Worm (Caenorhabditis elegans): ENCODE measurements around the gene C52A11.3.

Gene C52A11.3

DNA sequence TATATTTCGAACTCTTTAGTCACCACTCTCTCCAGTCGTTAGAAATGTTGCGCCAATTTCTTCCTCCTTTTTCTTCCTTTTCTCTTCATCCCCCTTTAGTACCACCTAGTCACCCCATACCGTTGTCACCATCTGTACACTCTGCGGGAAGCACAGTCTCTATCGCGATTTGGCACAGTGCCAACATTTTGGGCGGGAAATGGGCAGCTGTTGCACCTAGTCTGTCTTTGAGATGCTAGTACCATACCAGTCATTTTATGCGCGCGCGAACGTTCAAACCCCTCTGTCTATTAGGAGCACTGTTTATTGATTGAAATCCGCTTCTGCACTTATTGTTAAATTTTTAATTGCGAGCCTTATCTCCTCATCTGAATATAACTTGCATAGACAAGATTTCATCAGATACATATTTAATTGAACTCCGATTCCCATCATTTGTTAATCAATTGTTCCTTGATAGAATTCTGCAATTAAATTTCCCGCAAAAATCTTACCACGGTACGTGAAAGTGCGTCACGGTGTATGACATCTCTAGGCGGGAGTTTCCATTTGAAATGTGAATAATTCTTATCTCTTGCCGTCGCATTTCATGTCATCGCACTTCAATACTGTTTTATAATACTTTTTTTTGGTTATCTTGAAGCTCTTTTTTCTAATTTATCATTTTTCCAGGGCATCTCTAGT is 47.8 kb downstream of the C52A11.3 start, which contains the start of gene cdl-1:
cdl-1 (plus strand) TSS at position 673 of the 684 bp plus-strand sequence.
- TF ChIP-seq ref-2 (tag; optimal IDR thresholded peaks at IDR 0.05) (peak; percentile 47), tbx-2 (tag; optimal IDR thresholded peaks at IDR 0.05) (no peak), npax-4 (tag; optimal IDR thresholded peaks at IDR 0.05) (no peak), pax-1 (tag; optimal IDR thresholded peaks at IDR 0.05) (peak; percentile 68), gmeb-2 (tag; optimal IDR thresholded peaks at IDR 0.05) (no peak), hlh-15 (tag; optimal IDR thresholded peaks at IDR 0.05) (no peak), unc-42 (tag; optimal IDR thresholded peaks at IDR 0.05) (peak; percentile 22), ceh-31 (tag; optimal IDR thresholded peaks at IDR 0.05) (no peak), mec-3 (tag; optimal IDR thresholded peaks at IDR 0.05; ENCODE audit: borderline replicate concordance) (no peak), ahr-1 (tag; optimal IDR thresholded peaks at IDR 0.05) (no peak), dmd-4 (tag; optimal IDR thresholded peaks at IDR 0.05; ENCODE audit: borderline replicate concordance) (no peak), madf-2 (tag; optimal IDR thresholded peaks at IDR 0.05) (no peak), eyg-1 (tag; optimal IDR thresholded peaks at IDR 0.05) (no peak), pqm-1 (tag; optimal IDR thresholded peaks at IDR 0.05) (no peak), ceh-48 (tag; optimal IDR thresholded peaks at IDR 0.05) (no peak), ceh-2 (tag; optimal IDR thresholded peaks at IDR 0.05) (no peak), elt-4 (tag; optimal IDR thresholded peaks at IDR 0.05) (no peak), tbx-7 (tag; optimal IDR thresholded peaks at IDR 0.05) (no peak), elt-2 (tag; optimal IDR thresholded peaks at IDR 0.05) (peak; percentile 4)

DNA sequence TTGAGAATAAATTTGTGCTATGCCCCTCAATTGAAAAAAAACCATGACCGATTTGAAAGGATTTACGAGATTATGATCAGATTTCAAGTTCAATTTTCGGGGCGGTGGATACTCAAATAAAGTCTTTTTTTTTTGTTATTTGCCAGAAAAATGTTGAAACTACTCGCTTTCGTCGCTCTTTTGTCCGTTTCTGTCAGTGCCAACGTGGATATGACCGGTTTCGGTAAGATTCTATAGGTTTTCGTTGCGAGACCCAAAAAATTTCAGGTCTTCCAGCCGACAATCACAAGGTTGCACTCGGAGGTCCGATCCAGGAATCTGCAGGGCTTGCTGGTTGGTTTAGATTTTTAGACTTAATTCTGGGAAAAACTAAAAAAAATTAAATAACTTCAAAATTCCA is 50.1 kb downstream of the C52A11.3 start, which contains the start of gene tag-209:
tag-209 (plus strand) TSS at position 73 of the 400 bp plus-strand sequence.
- TF ChIP-seq ref-2 (tag; optimal IDR thresholded peaks at IDR 0.05) = no peak
- TF ChIP-seq gmeb-2 (tag; optimal IDR thresholded peaks at IDR 0.05) = no peak
- TF ChIP-seq tbx-2 (tag; optimal IDR thresholded peaks at IDR 0.05) = no peak
- TF ChIP-seq sdc-2 (tag; optimal IDR thresholded peaks at IDR 0.05) = no peak
- TF ChIP-seq zip-5 (tag; optimal IDR thresholded peaks at IDR 0.05) = no peak
- TF ChIP-seq lim-6 (tag; optimal IDR thresholded peaks at IDR 0.05) = no peak
- TF ChIP-seq lin-11 (tag; optimal IDR thresholded peaks at IDR 0.05) = no peak

Data from whole organism, late embryonic.